Worm (Caenorhabditis elegans): ENCODE measurements around the gene mab-10.

- TF ChIP-seq mdl-1 (tag; optimal IDR thresholded peaks at IDR 0.05) = no peak
- TF ChIP-seq snu-23 (GFP tag; optimal IDR thresholded peaks at IDR 0.05) = no peak
- TF ChIP-seq lin-39 (tag; optimal IDR thresholded peaks at IDR 0.05) = no peak
- TF ChIP-seq C16A3.4 (tag; optimal IDR thresholded peaks at IDR 0.05) = no peak
- no peak for TF ChIP-seq ztf-4 (tag; optimal IDR thresholded peaks at IDR 0.05)
- no peak for TF ChIP-seq efl-3 (GFP tag; optimal IDR thresholded peaks at IDR 0.05)
- TF ChIP-seq ceh-8 (GFP tag; optimal IDR thresholded peaks at IDR 0.05) = no peak
- no peak for TF ChIP-seq Y116A8C.19 (tag; optimal IDR thresholded peaks at IDR 0.05; ENCODE audit: borderline replicate concordance)
- TF ChIP-seq pag-3 (tag; optimal IDR thresholded peaks at IDR 0.05; ENCODE audit: borderline replicate concordance, insufficient read depth) = no peak
- no peak for TF ChIP-seq zag-1 (tag; optimal IDR thresholded peaks at IDR 0.05)
- TF ChIP-seq mef-2 (tag; optimal IDR thresholded peaks at IDR 0.05) = no peak
- TF ChIP-seq elt-3 (tag; optimal IDR thresholded peaks at IDR 0.05) = no peak
- TF ChIP-seq ceh-63 (GFP tag; optimal IDR thresholded peaks at IDR 0.05) = no peak
These were observed 36.7 kb downstream of the mab-10 start, which contains the start of the genes C06A1.6 and C06A1.7 for ce11 chrII:10564578-10564977.

All from whole organism, L1 larva.